Worm (Caenorhabditis elegans): ENCODE measurements around the gene Y69A2AR.28.

- no peak for TF ChIP-seq him-1 (tag; optimal IDR thresholded peaks at IDR 0.05)
- no peak for TF ChIP-seq dao-5 (tag; optimal IDR thresholded peaks at IDR 0.05)
- no peak for TF ChIP-seq W03F9.2 (tag; optimal IDR thresholded peaks at IDR 0.05)
These were observed at the start of gene Y69A2AR.28 for ce11 chrIV:2613011-2613503.
